Fruit fly (Drosophila melanogaster) whole organism, embryonic: ENCODE data around the gene CG8128.
A peak's percentile ranks its signal among the peaks of the same experiment; 100 is the strongest.

Experiments used
- CG10267 ChIP-seq: fragments of 200-800 bp; sonication (Bioruptor generic); optimal IDR thresholded peaks from 2 replicates; lab custom pipeline; 2018; ENCODE audit warnings: missing biosample characterization, mild to moderate bottlenecking, missing genetic modification characterization, moderate library complexity
- CG13894 ChIP-seq: fragments of 200-800 bp; sonication (Bioruptor generic); optimal IDR thresholded peaks from 3 replicates; lab custom pipeline; 2018; ENCODE audit warnings: missing biosample characterization, mild to moderate bottlenecking, missing genetic modification characterization, moderate library complexity
- CG15479 ChIP-seq: fragments of 200-800 bp; sonication (Bioruptor generic); optimal IDR thresholded peaks from 3 replicates; lab custom pipeline; 2019; ENCODE audit warnings: missing biosample characterization, mild to moderate bottlenecking, missing genetic modification characterization, moderate library complexity
- CG17328 ChIP-seq: fragments of 200-800 bp; sonication (Bioruptor generic); IDR thresholded peaks from 2 replicates; pipeline ENCODE4 v1.3.6; 2022; ENCODE audit warnings: missing biosample characterization, missing genetic modification characterization
- CG18599 ChIP-seq: fragments of 200-800 bp; sonication (Bioruptor generic); optimal IDR thresholded peaks from 3 replicates; lab custom pipeline; 2017; ENCODE audit warnings: missing biosample characterization, missing genetic modification characterization, mild to moderate bottlenecking, moderate library complexity, missing genetic modification reagents
- CG31388 ChIP-seq: fragments of 200-800 bp; sonication (Bioruptor generic); optimal IDR thresholded peaks from 2 replicates; lab custom pipeline; 2016; ENCODE audit warnings: missing biosample characterization, missing genetic modification characterization
- CG34422 ChIP-seq: fragments of 200-800 bp; sonication (Bioruptor generic); IDR thresholded peaks from 3 replicates; pipeline ENCODE4 v1.3.6; 2022; ENCODE audit warnings: missing biosample characterization, missing genetic modification characterization
- CG4617 ChIP-seq: fragments of 200-800 bp; sonication (Bioruptor generic); optimal IDR thresholded peaks from 3 replicates; lab custom pipeline; 2016; ENCODE audit warnings: missing biosample characterization, missing genetic modification characterization, borderline replicate concordance
- CG7556 ChIP-seq: fragments of 200-800 bp; sonication (Bioruptor generic); optimal IDR thresholded peaks from 2 replicates; lab custom pipeline; 2017; ENCODE audit warnings: missing biosample characterization, mild to moderate bottlenecking, missing genetic modification characterization
- CG9727 ChIP-seq: fragments of 200-800 bp; sonication (Bioruptor generic); optimal IDR thresholded peaks from 3 replicates; lab custom pipeline; 2017; ENCODE audit warnings: missing biosample characterization, mild to moderate bottlenecking, missing genetic modification characterization
- CG9797 ChIP-seq: fragments of 200-800 bp; sonication (Bioruptor generic); optimal IDR thresholded peaks from 3 replicates; lab custom pipeline; 2018; ENCODE audit warnings: missing biosample characterization, mild to moderate bottlenecking, missing genetic modification characterization
- CG9932 ChIP-seq: fragments of 200-800 bp; sonication (Bioruptor generic); IDR thresholded peaks from 2 replicates; pipeline ENCODE4 v1.3.6; 2022; ENCODE audit warnings: missing biosample characterization, missing genetic modification characterization
- CTCF ChIP-seq: fragments of 200-800 bp; sonication (Bioruptor generic); optimal IDR thresholded peaks from 2 replicates; lab custom pipeline; 2017; ENCODE audit warnings: missing biosample characterization, mild to moderate bottlenecking, missing genetic modification characterization, moderate library complexity
- Chrac-16 ChIP-seq: fragments of 200-800 bp; sonication (Bioruptor generic); optimal IDR thresholded peaks from 3 replicates; lab custom pipeline; 2016; ENCODE audit warnings: missing biosample characterization, missing genetic modification characterization
- D19A ChIP-seq: fragments of 200-800 bp; optimal IDR thresholded peaks from 3 replicates; lab custom pipeline; 2019; ENCODE audit warnings: missing biosample characterization, mild to moderate bottlenecking, missing genetic modification characterization, moderate library complexity
- Deaf1 ChIP-seq: fragments of 200-800 bp; optimal IDR thresholded peaks from 3 replicates; lab custom pipeline; 2019; ENCODE audit warnings: missing biosample characterization, mild to moderate bottlenecking, missing genetic modification characterization, moderate library complexity
- Dll ChIP-seq: fragments of 200-800 bp; sonication (Bioruptor generic); IDR thresholded peaks from 4 replicates; pipeline ENCODE4 v1.3.6; 2022; ENCODE audit warnings: missing biosample characterization, missing genetic modification characterization; ENCODE audit not compliant: partially characterized antibody
- Fer1 ChIP-seq: fragments of 200-800 bp; sonication (Bioruptor generic); optimal IDR thresholded peaks from 2 replicates; lab custom pipeline; 2017; ENCODE audit warnings: missing biosample characterization, mild to moderate bottlenecking, missing genetic modification characterization
- Fer3 ChIP-seq: fragments of 200-800 bp; sonication (Bioruptor generic); optimal IDR thresholded peaks from 2 replicates; lab custom pipeline; 2018; ENCODE audit warnings: missing biosample characterization, mild to moderate bottlenecking, missing genetic modification characterization, moderate library complexity
- HLH54F ChIP-seq: fragments of 200-800 bp; sonication (Bioruptor generic); optimal IDR thresholded peaks from 3 replicates; lab custom pipeline; 2016; ENCODE audit warnings: missing biosample characterization, missing genetic modification characterization
- Lhr ChIP-seq: fragments of 200-800 bp; sonication (Bioruptor generic); optimal IDR thresholded peaks from 3 replicates; lab custom pipeline; 2017; ENCODE audit warnings: mild to moderate bottlenecking, missing biosample characterization, missing genetic modification reagents, missing genetic modification characterization
- MTF-1 ChIP-seq: fragments of 200-800 bp; sonication (Bioruptor generic); optimal IDR thresholded peaks from 2 replicates; lab custom pipeline; 2018; ENCODE audit warnings: missing biosample characterization, mild to moderate bottlenecking, missing genetic modification characterization, borderline replicate concordance
- Oli ChIP-seq: fragments of 200-800 bp; sonication (Bioruptor generic); optimal IDR thresholded peaks from 2 replicates; lab custom pipeline; 2018; ENCODE audit warnings: missing biosample characterization, mild to moderate bottlenecking, missing genetic modification characterization, moderate library complexity
- Six4 ChIP-seq: fragments of 200-800 bp; sonication (Bioruptor generic); optimal IDR thresholded peaks from 2 replicates; lab custom pipeline; 2016; ENCODE audit warnings: missing biosample characterization, missing genetic modification characterization
- Sox100B ChIP-seq: fragments of 200-800 bp; sonication (Bioruptor generic); optimal IDR thresholded peaks from 3 replicates; lab custom pipeline; 2018; ENCODE audit warnings: missing biosample characterization, mild to moderate bottlenecking, missing genetic modification characterization
- Sry-β ChIP-seq: fragments of 200-800 bp; sonication (Bioruptor generic); optimal IDR thresholded peaks from 2 replicates; lab custom pipeline; 2018; ENCODE audit warnings: missing biosample characterization, mild to moderate bottlenecking, missing genetic modification characterization, moderate library complexity
- Sry-δ ChIP-seq: fragments of 200-800 bp; sonication (Bioruptor generic); optimal IDR thresholded peaks from 2 replicates; lab custom pipeline; 2016; ENCODE audit warnings: missing biosample characterization, missing genetic modification characterization
- Ssrp ChIP-seq: fragments of 200-800 bp; sonication (Bioruptor generic); optimal IDR thresholded peaks from 2 replicates; lab custom pipeline; 2018; ENCODE audit warnings: missing biosample characterization, mild to moderate bottlenecking, missing genetic modification characterization, moderate library complexity
- YL-1 ChIP-seq: fragments of 200-800 bp; sonication (Bioruptor generic); optimal IDR thresholded peaks from 3 replicates; lab custom pipeline; 2017; ENCODE audit warnings: missing biosample characterization, mild to moderate bottlenecking, missing genetic modification characterization
- al ChIP-seq: fragments of 200-800 bp; sonication (Bioruptor generic); IDR thresholded peaks from 2 replicates; pipeline ENCODE4 v1.3.6; 2022; ENCODE audit warnings: missing biosample characterization, missing genetic modification characterization
- bcd ChIP-seq: fragments of 200-800 bp; sonication (Bioruptor generic); optimal IDR thresholded peaks from 2 replicates; lab custom pipeline; 2017; ENCODE audit warnings: missing biosample characterization, mild to moderate bottlenecking, missing genetic modification characterization
- br ChIP-seq: fragments of >200 bp; optimal IDR thresholded peaks from 2 replicates; lab custom pipeline; 2017
- bsh ChIP-seq, 2 experiments: fragments of 200-800 bp; sonication (Bioruptor generic); optimal IDR thresholded peaks; 2 replicates each; lab custom pipeline; 2017 to 2018; ENCODE audit warnings: mild to moderate bottlenecking in 2 of 2, missing biosample characterization in 2 of 2, missing genetic modification characterization in 2 of 2, moderate library complexity in 1 of 2
- cg ChIP-seq: fragments of 200-800 bp; sonication (Bioruptor generic); optimal IDR thresholded peaks from 3 replicates; lab custom pipeline; 2019; ENCODE audit warnings: missing biosample characterization, mild to moderate bottlenecking, missing genetic modification characterization, moderate library complexity
- corto ChIP-seq: fragments of 200-800 bp; sonication (Bioruptor generic); optimal IDR thresholded peaks from 2 replicates; lab custom pipeline; 2016; ENCODE audit warnings: missing biosample characterization, mild to moderate bottlenecking, missing genetic modification characterization, moderate library complexity
- emc ChIP-seq: fragments of 200-800 bp; sonication (Bioruptor generic); optimal IDR thresholded peaks from 2 replicates; lab custom pipeline; 2016; ENCODE audit warnings: missing biosample characterization, missing genetic modification characterization
- fd3F ChIP-seq: fragments of 200-800 bp; sonication (Bioruptor generic); optimal IDR thresholded peaks from 2 replicates; lab custom pipeline; 2018; ENCODE audit warnings: missing biosample characterization, mild to moderate bottlenecking, missing genetic modification characterization, moderate library complexity
- gcm ChIP-seq: fragments of 200-800 bp; sonication (Bioruptor generic); optimal IDR thresholded peaks from 2 replicates; lab custom pipeline; 2019; ENCODE audit warnings: missing biosample characterization, mild to moderate bottlenecking, missing genetic modification characterization, moderate library complexity
- h ChIP-seq: fragments of >200 bp; optimal IDR thresholded peaks from 2 replicates; lab custom pipeline; 2017
- hb ChIP-seq: fragments of 200-800 bp; sonication (Bioruptor generic); IDR thresholded peaks from 3 replicates; pipeline ENCODE4 v1.3.6; 2022; ENCODE audit warnings: missing biosample characterization, missing genetic modification characterization; ENCODE audit not compliant: partially characterized antibody
- lmd ChIP-seq: fragments of 200-800 bp; sonication (Bioruptor generic); IDR thresholded peaks from 2 replicates; pipeline ENCODE4 v1.3.6; 2022; ENCODE audit warnings: missing biosample characterization, missing genetic modification characterization
- nmo ChIP-seq: fragments of 200-800 bp; sonication (Bioruptor generic); optimal IDR thresholded peaks from 2 replicates; lab custom pipeline; 2018; ENCODE audit warnings: missing biosample characterization, mild to moderate bottlenecking, missing genetic modification characterization, moderate library complexity
- pan ChIP-seq, 4 experiments: fragments of >200 bp in 3 of 4; fragments of 200-800 bp in 1 of 4; sonication (Bioruptor generic) in 1 of 4; optimal IDR thresholded peaks in 3 of 4; IDR thresholded peaks in 1 of 4; 2 replicates each; pipeline versions ENCODE4 v1.3.6 to Lab custom; 2017 to 2022; ENCODE audit warnings: missing biosample characterization in 2 of 4, missing genetic modification characterization in 2 of 4, mixed read lengths in 1 of 4
- pita ChIP-seq: fragments of 200-800 bp; sonication (Bioruptor generic); optimal IDR thresholded peaks from 2 replicates; lab custom pipeline; 2017; ENCODE audit warnings: missing biosample characterization, mild to moderate bottlenecking, missing genetic modification characterization
- pnt ChIP-seq: fragments of 200-800 bp; sonication (Bioruptor generic); optimal IDR thresholded peaks from 3 replicates; lab custom pipeline; 2016; ENCODE audit warnings: missing biosample characterization, missing genetic modification characterization
- psq ChIP-seq: fragments of 200-800 bp; sonication (Bioruptor generic); optimal IDR thresholded peaks from 2 replicates; lab custom pipeline; 2017; ENCODE audit warnings: missing biosample characterization, missing genetic modification characterization
- scrt ChIP-seq: fragments of 200-800 bp; sonication (Bioruptor generic); optimal IDR thresholded peaks from 2 replicates; lab custom pipeline; 2018; ENCODE audit warnings: missing biosample characterization, mild to moderate bottlenecking, missing genetic modification characterization, moderate library complexity
- slp2 ChIP-seq: fragments of 200-800 bp; sonication (Bioruptor generic); optimal IDR thresholded peaks from 2 replicates; lab custom pipeline; 2016; ENCODE audit warnings: missing biosample characterization, missing genetic modification characterization
- sob ChIP-seq: fragments of 200-800 bp; sonication (Bioruptor generic); IDR thresholded peaks from 2 replicates; pipeline ENCODE4 v1.3.6; 2022; ENCODE audit warnings: missing biosample characterization, missing genetic modification characterization
- tap ChIP-seq: fragments of 200-800 bp; optimal IDR thresholded peaks from 3 replicates; lab custom pipeline; 2019; ENCODE audit warnings: missing biosample characterization, mild to moderate bottlenecking, missing genetic modification characterization, moderate library complexity
- tup ChIP-seq: fragments of 200-800 bp; sonication (Bioruptor generic); optimal IDR thresholded peaks from 2 replicates; lab custom pipeline; 2016; ENCODE audit warnings: missing biosample characterization, mild to moderate bottlenecking, missing genetic modification characterization, moderate library complexity

The CG8128 gene

DNA sequence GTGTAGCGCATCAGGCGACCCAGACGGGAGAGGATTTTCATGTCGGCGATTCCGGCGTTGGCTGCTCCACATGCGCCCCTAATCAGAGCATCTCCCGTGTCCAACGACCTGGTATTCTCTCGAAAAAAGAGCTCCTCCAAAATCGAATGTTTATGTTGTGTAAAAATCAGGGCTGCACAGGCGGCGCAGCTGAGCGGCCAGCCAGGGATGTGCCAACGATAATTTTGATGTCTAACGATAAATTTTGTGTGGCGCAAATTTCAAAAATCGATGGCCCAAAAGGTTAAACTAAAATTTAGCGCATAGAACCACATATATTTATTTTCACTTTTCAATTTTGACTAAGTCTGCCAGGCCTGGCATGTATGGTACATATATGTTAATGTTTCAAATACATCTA, 3.8 kb downstream of the CG8128 start, which contains the start of gene CG9240 (continued):
- TF ChIP-seq Fer3 = no peak
- no peak for TF ChIP-seq CG17328 (GFP tag; lab: Robert Waterston, UW)
- no peak for TF ChIP-seq Six4 (GFP tag; lab: Kevin White, UChicago)
- no peak for TF ChIP-seq al (GFP tag; lab: Robert Waterston, UW)
- no peak for TF ChIP-seq CG18599 (GFP tag; lab: Kevin White, UChicago)
- TF ChIP-seq tup (GFP tag; lab: Kevin White, UChicago) = no peak
- TF ChIP-seq cg (GFP tag; lab: Kevin White, UChicago) = no peak
- peak; percentile 46; the same call in 1 of the 4 replicates for TF ChIP-seq Dll
- TF ChIP-seq Oli = no peak
- TF ChIP-seq Fer1 = no peak
- no peak for TF ChIP-seq Ssrp
- TF ChIP-seq CG10267 (tag; lab: Kevin White, UChicago) = peak; percentile 4
- TF ChIP-seq CG31388 (GFP tag; lab: Kevin White, UChicago) = no peak
- TF ChIP-seq Chrac-16 = no peak
- TF ChIP-seq nmo (GFP tag; lab: Kevin White, UChicago) = no peak
- TF ChIP-seq fd3F (GFP tag; lab: Kevin White, UChicago) = no peak
- TF ChIP-seq br (lab: Kevin White, UChicago) = no peak
- no peak for TF ChIP-seq MTF-1 (GFP tag; lab: Kevin White, UChicago)
- no peak for TF ChIP-seq CG9932 (GFP tag; lab: Robert Waterston, UW)
- TF ChIP-seq CG34422 (GFP tag; lab: Robert Waterston, UW) = no peak
- no peak for TF ChIP-seq Sox100B (GFP tag; lab: Kevin White, UChicago)
- TF ChIP-seq sob = no peak
- TF ChIP-seq CG13894 (tag; lab: Kevin White, UChicago) = peak; percentile 36
- TF ChIP-seq bsh (GFP tag; optimal IDR thresholded peaks at IDR 0.05; lab: Kevin White, UChicago) = no peak
- TF ChIP-seq CG7556 (GFP tag; lab: Kevin White, UChicago) = no peak
- no peak for TF ChIP-seq HLH54F (GFP tag; lab: Kevin White, UChicago)
- peak; percentile 2 for TF ChIP-seq D19A
- TF ChIP-seq gcm (GFP tag; lab: Kevin White, UChicago) = no peak
- peak; percentile 41 for TF ChIP-seq YL-1 (GFP tag; lab: Kevin White, UChicago)
- no peak for TF ChIP-seq hb (GFP tag; lab: Robert Waterston, UW)
- TF ChIP-seq bcd (GFP tag; lab: Kevin White, UChicago) = no peak
- no peak for TF ChIP-seq Deaf1 (tag; lab: Kevin White, UChicago)
- no peak for TF ChIP-seq emc (GFP tag; lab: Kevin White, UChicago)
- TF ChIP-seq CG15479 = peak; percentile 18
- TF ChIP-seq slp2 = no peak
- TF ChIP-seq psq (GFP tag; lab: Kevin White, UChicago) = no peak
- no peak for TF ChIP-seq Lhr
- peak; percentile 7 for TF ChIP-seq CG9797 (GFP tag; lab: Kevin White, UChicago)
- TF ChIP-seq tap (tag; lab: Kevin White, UChicago) = no peak
- no peak for TF ChIP-seq CG9727 (GFP tag; lab: Kevin White, UChicago)
- no peak for TF ChIP-seq CTCF (GFP tag; lab: Kevin White, UChicago)
- no peak for TF ChIP-seq pan (optimal IDR thresholded peaks at IDR 0.05; lab: Kevin White, UChicago)
- no peak for TF ChIP-seq pan (GFP tag; optimal IDR thresholded peaks at IDR 0.05 in 1 of 2, IDR thresholded peaks at IDR 0.05 in 1 of 2)
- no peak for TF ChIP-seq pnt (GFP tag; lab: Kevin White, UChicago)
- no peak for TF ChIP-seq CG4617 (GFP tag; lab: Kevin White, UChicago)
- no peak for TF ChIP-seq scrt (GFP tag; lab: Kevin White, UChicago)
- no peak for TF ChIP-seq Sry-β (GFP tag; lab: Kevin White, UChicago)
- no peak for TF ChIP-seq pita (GFP tag; lab: Kevin White, UChicago)
- TF ChIP-seq Sry-δ (GFP tag; lab: Kevin White, UChicago) = peak; percentile 47
- no peak for TF ChIP-seq h (lab: Kevin White, UChicago)
- no peak for TF ChIP-seq lmd (GFP tag; lab: Robert Waterston, UW)
- TF ChIP-seq corto (GFP tag; lab: Kevin White, UChicago) = no peak
